Worm (Caenorhabditis elegans) whole organism, L1 larva: Measurements from ENCODE around the gene T05E12.8.

Experiments
- dsc-1 ChIP-seq: sonication (generic microtip); optimal IDR thresholded peaks from 2 replicates; lab custom pipeline; 2016; ENCODE audit warnings: mild to moderate bottlenecking, missing genetic modification characterization, missing compliant biosample characterization
- fkh-10 ChIP-seq: sonication (generic microtip); optimal IDR thresholded peaks from 2 replicates; lab custom pipeline; 2017; ENCODE audit warnings: missing biosample characterization, missing genetic modification reagents, missing genetic modification characterization
- tbx-2 ChIP-seq: sonication (generic microtip); optimal IDR thresholded peaks from 2 replicates; lab custom pipeline; 2016; ENCODE audit warnings: missing genetic modification characterization, missing compliant biosample characterization
- ztf-11 ChIP-seq, 2 experiments: sonication (generic microtip); optimal IDR thresholded peaks; 2 replicates each; lab custom pipeline; 2016 to 2017; ENCODE audit warnings: missing genetic modification characterization in 2 of 2, missing biosample characterization in 1 of 2, missing compliant biosample characterization in 1 of 2

DNA sequence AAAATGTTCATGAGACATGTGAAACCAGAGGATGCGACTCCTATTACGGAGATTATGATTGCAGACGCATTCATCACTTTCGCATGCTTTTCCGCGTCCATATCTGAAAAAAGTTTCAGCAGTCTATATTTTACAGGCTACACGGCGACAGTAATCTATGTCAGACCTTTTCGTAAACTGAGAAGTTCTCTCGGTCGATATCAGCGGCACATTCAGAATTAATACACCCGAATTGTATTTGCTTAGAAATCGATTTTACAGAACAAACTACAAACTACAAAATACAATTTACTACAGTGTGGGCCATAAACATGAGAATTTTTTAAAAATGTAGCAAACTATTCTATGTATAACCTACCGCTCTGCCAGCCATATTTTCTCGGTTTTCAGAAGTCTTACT lies 2.6 kb downstream of the T05E12.8 start, which contains the start of gene srbc-14:
- TF ChIP-seq tbx-2 (tag; lab: Kevin White, UChicago) (no peak), ztf-11 (tag; optimal IDR thresholded peaks at IDR 0.05; lab: Kevin White, UChicago) (no peak), fkh-10 (GFP tag; lab: Kevin White, UChicago) (no peak), dsc-1 (no peak)
